Fruit fly (Drosophila melanogaster): Measurements from ENCODE around the gene CG12093.

The CG12093 gene

DNA sequence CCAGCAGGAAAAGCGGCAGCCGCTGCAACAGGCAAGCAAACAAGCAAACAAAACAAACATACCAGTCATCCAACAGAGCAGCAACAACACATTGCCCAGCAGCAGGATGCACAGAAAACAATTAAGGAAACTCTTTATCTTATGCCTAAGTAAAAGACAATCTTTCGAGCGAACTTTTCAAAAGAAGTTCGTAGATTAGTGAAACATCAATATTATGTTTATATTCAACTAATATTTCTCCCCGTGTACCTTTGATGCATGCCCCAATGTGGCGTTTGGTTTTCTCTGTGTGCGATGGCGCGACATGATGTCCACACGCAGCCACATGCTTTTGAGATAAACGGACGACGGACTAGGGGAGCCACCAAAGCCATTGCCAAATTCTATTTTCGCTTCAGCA lies 42.9 kb downstream of the CG12093 start (continued):
- TF ChIP-seq esn (GFP tag; optimal IDR thresholded peaks at IDR 0.05) (no peak), CG11294 (GFP tag; IDR thresholded peaks at IDR 0.05) (no peak), ss (GFP tag; optimal IDR thresholded peaks at IDR 0.05) (no peak), Hr4 (GFP tag; optimal IDR thresholded peaks at IDR 0.05) (peak; percentile 35), Blimp-1 (GFP tag; optimal IDR thresholded peaks at IDR 0.05) (no peak), CG7368 (GFP tag; optimal IDR thresholded peaks at IDR 0.05) (no peak), Eip75B (GFP tag; optimal IDR thresholded peaks at IDR 0.05) (no peak), CG31627 (GFP tag; optimal IDR thresholded peaks at IDR 0.05) (no peak), CG10669 (GFP tag; optimal IDR thresholded peaks at IDR 0.05) (no peak), Ets21C (GFP tag; optimal IDR thresholded peaks at IDR 0.05) (no peak), cyc (GFP tag; optimal IDR thresholded peaks at IDR 0.05) (no peak), Hr39 (GFP tag; optimal IDR thresholded peaks at IDR 0.05) (no peak), Eip78C (GFP tag) (peak; percentile 53), salr (GFP tag; optimal IDR thresholded peaks at IDR 0.05) (no peak), Hr38 (GFP tag; optimal IDR thresholded peaks at IDR 0.05) (no peak)

DNA sequence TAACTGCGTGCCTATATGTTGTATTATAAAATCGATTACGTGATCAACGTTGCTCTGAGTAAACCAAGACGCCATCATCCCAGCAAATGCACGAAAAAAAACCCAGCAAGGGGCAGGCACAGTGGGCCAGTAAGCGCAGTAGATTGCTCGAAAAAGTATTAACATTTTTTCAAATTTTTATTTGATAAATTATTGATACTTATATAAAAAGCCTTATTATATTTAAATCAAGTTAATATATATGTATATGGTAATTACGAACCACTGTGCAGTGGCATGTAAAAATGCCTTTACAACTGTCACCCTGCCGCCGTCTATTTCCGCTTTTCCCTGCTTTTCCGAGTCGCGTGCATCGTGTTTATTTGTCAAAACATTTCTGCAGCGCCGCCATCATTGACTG lies 46.8 kb downstream of the CG12093 start:
- TF ChIP-seq CG6163 (GFP tag; IDR thresholded peaks at IDR 0.05) (peak; percentile 16; the same call in 1 of the 3 replicates), Eip93F (GFP tag; optimal IDR thresholded peaks at IDR 0.05) (no peak), CG11294 (GFP tag; IDR thresholded peaks at IDR 0.05) (0 out of 2 replicates have a peak, but pooled peaks have one; percentile 25), CG8119 (GFP tag; IDR thresholded peaks at IDR 0.05) (peak; percentile 69; the same call in 2 of the 3 replicates), Hr38 (GFP tag; optimal IDR thresholded peaks at IDR 0.05) (no peak), net (GFP tag; optimal IDR thresholded peaks at IDR 0.05) (peak; percentile 15), Ets96B (tag; optimal IDR thresholded peaks at IDR 0.05) (no peak), Smox (GFP tag; optimal IDR thresholded peaks at IDR 0.05) (no peak), CG31627 (GFP tag; optimal IDR thresholded peaks at IDR 0.05) (no peak), eg (GFP tag; IDR thresholded peaks at IDR 0.05) (peak; percentile 77), CG4318 (GFP tag; optimal IDR thresholded peaks at IDR 0.05) (no peak), CG10669 (GFP tag; optimal IDR thresholded peaks at IDR 0.05) (no peak), Eip75B (GFP tag; optimal IDR thresholded peaks at IDR 0.05) (no peak), Gug (GFP tag; IDR thresholded peaks at IDR 0.05) (peak; percentile 48; the same call in 1 of the 2 replicates), CG15336 (GFP tag; IDR thresholded peaks at IDR 0.05) (peak; percentile 59; the same call in 1 of the 2 replicates), dac (GFP tag; optimal IDR thresholded peaks at IDR 0.05) (no peak), salr (GFP tag; optimal IDR thresholded peaks at IDR 0.05) (no peak)
